Fruit fly (Drosophila melanogaster) whole organism, prepupa: ENCODE measurements around the gene Tektin-C.

Source experiments
- Blimp-1 ChIP-seq: fragments of 200-800 bp; sonication (Bioruptor generic); optimal IDR thresholded peaks from 3 replicates; lab custom pipeline; 2017; ENCODE audit warnings: missing biosample characterization, missing genetic modification characterization, mild to moderate bottlenecking, moderate library complexity, missing genetic modification reagents
- CG10631 ChIP-seq: fragments of 200-800 bp; sonication (Bioruptor generic); optimal IDR thresholded peaks from 2 replicates; lab custom pipeline; 2016; ENCODE audit warnings: missing biosample characterization, missing genetic modification characterization
- CG11902 ChIP-seq: fragments of 200-800 bp; sonication (Bioruptor generic); optimal IDR thresholded peaks from 3 replicates; lab custom pipeline; 2016; ENCODE audit warnings: missing biosample characterization, missing genetic modification characterization
- CG15336 ChIP-seq: fragments of 200-800 bp; sonication (Bioruptor generic); IDR thresholded peaks from 2 replicates; pipeline ENCODE4 v1.3.6; 2022; ENCODE audit warnings: missing biosample characterization, missing genetic modification characterization
- CG3032 ChIP-seq: fragments of 200-800 bp; optimal IDR thresholded peaks from 2 replicates; lab custom pipeline; 2019; ENCODE audit warnings: missing biosample characterization, mild to moderate bottlenecking, missing genetic modification characterization, moderate library complexity
- CG31627 ChIP-seq: fragments of 200-800 bp; sonication (Bioruptor generic); optimal IDR thresholded peaks from 3 replicates; lab custom pipeline; 2016; ENCODE audit warnings: missing biosample characterization, missing genetic modification characterization
- CG32006 ChIP-seq: fragments of 200-800 bp; sonication (Bioruptor generic); optimal IDR thresholded peaks from 3 replicates; lab custom pipeline; 2017; ENCODE audit warnings: missing biosample characterization, mild to moderate bottlenecking, missing genetic modification characterization
- CG34406 ChIP-seq: fragments of 200-800 bp; sonication (Bioruptor generic); optimal IDR thresholded peaks from 3 replicates; lab custom pipeline; 2016; ENCODE audit warnings: missing biosample characterization, missing genetic modification characterization
- CG3919 ChIP-seq: fragments of 200-800 bp; sonication (Bioruptor generic); optimal IDR thresholded peaks from 3 replicates; lab custom pipeline; 2016; ENCODE audit warnings: missing biosample characterization, missing genetic modification characterization
- CG4318 ChIP-seq: fragments of 200-800 bp; sonication (Bioruptor generic); optimal IDR thresholded peaks from 3 replicates; lab custom pipeline; 2017; ENCODE audit warnings: missing biosample characterization, mild to moderate bottlenecking, missing genetic modification characterization
- CG6163 ChIP-seq: fragments of 200-800 bp; sonication (Bioruptor generic); IDR thresholded peaks from 3 replicates; pipeline ENCODE4 v1.3.6; 2022; ENCODE audit warnings: missing biosample characterization, missing genetic modification characterization
- CG6276 ChIP-seq: fragments of 200-800 bp; sonication (Bioruptor generic); optimal IDR thresholded peaks from 2 replicates; lab custom pipeline; 2017; ENCODE audit warnings: missing biosample characterization, mild to moderate bottlenecking, missing genetic modification characterization
- CG6792 ChIP-seq: fragments of 200-800 bp; sonication (Bioruptor generic); optimal IDR thresholded peaks from 3 replicates; lab custom pipeline; 2016; ENCODE audit warnings: missing biosample characterization, missing genetic modification characterization
- CG6808 ChIP-seq: fragments of 200-800 bp; sonication (Bioruptor generic); optimal IDR thresholded peaks from 3 replicates; lab custom pipeline; 2017; ENCODE audit warnings: missing biosample characterization, missing genetic modification characterization, mild to moderate bottlenecking, moderate library complexity, missing genetic modification reagents
- CG8119 ChIP-seq: fragments of 200-800 bp; sonication (Bioruptor generic); IDR thresholded peaks from 3 replicates; pipeline ENCODE4 v1.3.6; 2022; ENCODE audit warnings: missing biosample characterization, missing genetic modification characterization
- CG8319 ChIP-seq: fragments of 200-800 bp; sonication (Bioruptor generic); optimal IDR thresholded peaks from 3 replicates; lab custom pipeline; 2016; ENCODE audit warnings: missing biosample characterization, missing genetic modification characterization
- Eip78C ChIP-seq: fragments of 200-800 bp; sonication (Bioruptor generic); peaks from one replicate; lab custom pipeline; 2016; ENCODE audit warnings: missing biosample characterization, missing genetic modification characterization
- Eip93F ChIP-seq: fragments of 200-800 bp; sonication (Bioruptor generic); optimal IDR thresholded peaks from 2 replicates; lab custom pipeline; 2016; ENCODE audit warnings: missing biosample characterization, mild to moderate bottlenecking, missing genetic modification characterization
- Ets21C ChIP-seq: fragments of 200-800 bp; sonication (Bioruptor generic); optimal IDR thresholded peaks from 3 replicates; lab custom pipeline; 2016; ENCODE audit warnings: missing biosample characterization, missing genetic modification characterization
- Ets96B ChIP-seq: fragments of 200-800 bp; optimal IDR thresholded peaks from 2 replicates; lab custom pipeline; 2019; ENCODE audit warnings: missing biosample characterization, mild to moderate bottlenecking, missing genetic modification characterization, moderate library complexity
- Gug ChIP-seq: fragments of 200-800 bp; sonication (Bioruptor generic); IDR thresholded peaks from 2 replicates; pipeline ENCODE4 v1.3.6; 2022; ENCODE audit warnings: missing biosample characterization, missing genetic modification characterization
- Hr4 ChIP-seq: fragments of 200-800 bp; sonication (Bioruptor generic); optimal IDR thresholded peaks from 3 replicates; lab custom pipeline; 2016; ENCODE audit warnings: missing biosample characterization, missing genetic modification characterization
- Met ChIP-seq: fragments of 200-800 bp; sonication (Bioruptor generic); optimal IDR thresholded peaks from 3 replicates; lab custom pipeline; 2016; ENCODE audit warnings: missing biosample characterization, missing genetic modification characterization
- Sox14 ChIP-seq: fragments of 200-800 bp; sonication (Bioruptor generic); optimal IDR thresholded peaks from 3 replicates; lab custom pipeline; 2016; ENCODE audit warnings: missing biosample characterization, missing genetic modification characterization
- Sox15 ChIP-seq: fragments of 200-800 bp; sonication (Bioruptor generic); optimal IDR thresholded peaks from 3 replicates; lab custom pipeline; 2016; ENCODE audit warnings: missing biosample characterization, missing genetic modification characterization
- cyc ChIP-seq: fragments of 200-800 bp; sonication (Bioruptor generic); optimal IDR thresholded peaks from 3 replicates; lab custom pipeline; 2016; ENCODE audit warnings: missing biosample characterization, missing genetic modification characterization
- dsx ChIP-seq: fragments of 200-800 bp; optimal IDR thresholded peaks from 3 replicates; lab custom pipeline; 2019; ENCODE audit warnings: missing biosample characterization, mild to moderate bottlenecking, missing genetic modification characterization, moderate library complexity; ENCODE audit not compliant: poor library complexity, severe bottlenecking
- esn ChIP-seq: fragments of 200-800 bp; sonication (Bioruptor generic); optimal IDR thresholded peaks from 2 replicates; lab custom pipeline; 2016; ENCODE audit warnings: missing biosample characterization, mild to moderate bottlenecking, missing genetic modification characterization, moderate library complexity
- fd59A ChIP-seq: fragments of 200-800 bp; sonication (Bioruptor generic); optimal IDR thresholded peaks from 2 replicates; lab custom pipeline; 2017; ENCODE audit warnings: missing biosample characterization, mild to moderate bottlenecking, missing genetic modification characterization, missing genetic modification reagents
- fkh ChIP-seq: fragments of 200-800 bp; sonication (Bioruptor generic); optimal IDR thresholded peaks from 3 replicates; lab custom pipeline; 2017; ENCODE audit warnings: missing biosample characterization, mild to moderate bottlenecking, missing genetic modification characterization, moderate library complexity
- lz ChIP-seq: fragments of 200-800 bp; sonication (Bioruptor generic); optimal IDR thresholded peaks from 3 replicates; lab custom pipeline; 2016; ENCODE audit warnings: missing biosample characterization, missing genetic modification characterization
- net ChIP-seq: fragments of 200-800 bp; sonication (Bioruptor generic); optimal IDR thresholded peaks from 3 replicates; lab custom pipeline; 2016; ENCODE audit warnings: missing biosample characterization, missing genetic modification characterization
- pdm3 ChIP-seq: fragments of 200-800 bp; sonication (Bioruptor generic); optimal IDR thresholded peaks from 3 replicates; lab custom pipeline; 2016; ENCODE audit warnings: missing biosample characterization, missing genetic modification characterization
- spab ChIP-seq: fragments of 200-800 bp; sonication (Bioruptor generic); optimal IDR thresholded peaks from 2 replicates; lab custom pipeline; 2017; ENCODE audit warnings: missing biosample characterization, mild to moderate bottlenecking, missing genetic modification characterization, missing genetic modification reagents
- ss ChIP-seq, 2 experiments: fragments of 200-800 bp; sonication (Bioruptor generic); optimal IDR thresholded peaks; 2 replicates in 1 of 2; 3 replicates in 1 of 2; lab custom pipeline; 2017 to 2018; ENCODE audit warnings: mild to moderate bottlenecking in 2 of 2, missing biosample characterization in 2 of 2, missing genetic modification characterization in 2 of 2, moderate library complexity in 1 of 2
- svp ChIP-seq: fragments of 200-800 bp; sonication (Bioruptor generic); peaks from one replicate; lab custom pipeline; 2016; ENCODE audit warnings: missing biosample characterization, missing genetic modification characterization
- vri ChIP-seq: fragments of 200-800 bp; sonication (Bioruptor generic); optimal IDR thresholded peaks from 3 replicates; lab custom pipeline; 2016; ENCODE audit warnings: missing biosample characterization, mild to moderate bottlenecking, missing genetic modification characterization

The Tektin-C gene

dm6 chr3L:5785237-5786062, 10.9 kb downstream of the Tektin-C start:
- TF ChIP-seq dsx (GFP tag; lab: Kevin White, UChicago) (no peak), pdm3 (GFP tag; lab: Kevin White, UChicago) (no peak), Eip78C (peak; percentile 65), CG15336 (GFP tag; lab: Robert Waterston, UW) (0 out of 2 replicates have a peak, but pooled peaks have one; percentile 37), fkh (GFP tag; lab: Kevin White, UChicago) (peak; percentile 44), lz (GFP tag; lab: Kevin White, UChicago) (no peak), Met (GFP tag; lab: Kevin White, UChicago) (no peak), CG8119 (GFP tag; lab: Robert Waterston, UW) (peak; percentile 29; the same call in 1 of the 3 replicates), CG11902 (GFP tag; lab: Kevin White, UChicago) (no peak), ss (GFP tag; optimal IDR thresholded peaks at IDR 0.05; lab: Kevin White, UChicago) (no peak)

- no peak for TF ChIP-seq CG6163 (GFP tag; lab: Robert Waterston, UW)
- TF ChIP-seq CG3919 (GFP tag; lab: Kevin White, UChicago) = no peak
- TF ChIP-seq Eip78C = no peak
- TF ChIP-seq cyc (GFP tag; lab: Kevin White, UChicago) = no peak
- TF ChIP-seq vri (GFP tag; lab: Kevin White, UChicago) = peak; percentile 53
- TF ChIP-seq Hr4 (GFP tag; lab: Kevin White, UChicago) = no peak
- TF ChIP-seq CG6276 (GFP tag; lab: Kevin White, UChicago) = no peak
- TF ChIP-seq Sox14 (GFP tag; lab: Kevin White, UChicago) = peak; percentile 75
- TF ChIP-seq dsx (GFP tag; lab: Kevin White, UChicago) = no peak
- TF ChIP-seq svp (GFP tag; lab: Kevin White, UChicago) = peak; percentile 86
- no peak for TF ChIP-seq CG8119 (GFP tag; lab: Robert Waterston, UW)
- TF ChIP-seq spab (GFP tag; lab: Kevin White, UChicago) = no peak
- peak; percentile 25 for TF ChIP-seq esn (GFP tag; lab: Kevin White, UChicago)
Measured at dm6 chr3L:5779476-5780401, 16.6 kb downstream of the Tektin-C start, which contains the start of the genes Myt1, PGRP-LD and Pmi. Myt1 (minus strand) TSS chr3L:5779591. PGRP-LD (plus strand) TSS chr3L:5780051. Pmi (plus strand) TSS chr3L:5780051.

DNA sequence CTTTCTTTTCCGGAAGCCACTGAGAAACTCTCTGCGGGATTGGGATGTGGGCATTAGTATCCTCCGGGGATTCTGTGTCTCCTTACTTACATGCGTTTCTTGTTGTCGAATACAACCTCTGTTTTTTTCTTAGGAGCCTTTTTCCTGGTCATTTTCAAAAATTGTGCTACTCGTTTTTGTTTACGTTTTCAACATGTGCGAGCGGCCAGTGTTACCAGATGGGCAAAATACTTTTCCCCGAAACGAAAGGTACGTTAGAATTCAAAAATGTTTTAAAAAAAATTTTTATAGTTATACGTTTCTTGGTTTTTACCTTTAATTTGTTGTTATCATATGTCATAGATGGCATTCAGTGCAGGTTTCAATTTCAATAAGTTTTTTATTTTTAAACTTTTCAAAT, 19.2 kb downstream of the Tektin-C start, which contains the start of gene vito:
TSS of gene vito (minus strand) at position 220 of the 400 bp plus-strand sequence.
- no peak for TF ChIP-seq CG10631 (GFP tag; lab: Kevin White, UChicago)
- no peak for TF ChIP-seq net (GFP tag; lab: Kevin White, UChicago)
- TF ChIP-seq, all 60 proteins: peak for 0

dm6 chr3L:5774782-5775181, 21.6 kb downstream of the Tektin-C start:
- no peak for TF ChIP-seq CG34406
- TF ChIP-seq svp (GFP tag; lab: Kevin White, UChicago) = peak; percentile 98
- TF ChIP-seq, all 60 proteins: peak for 1

DNA sequence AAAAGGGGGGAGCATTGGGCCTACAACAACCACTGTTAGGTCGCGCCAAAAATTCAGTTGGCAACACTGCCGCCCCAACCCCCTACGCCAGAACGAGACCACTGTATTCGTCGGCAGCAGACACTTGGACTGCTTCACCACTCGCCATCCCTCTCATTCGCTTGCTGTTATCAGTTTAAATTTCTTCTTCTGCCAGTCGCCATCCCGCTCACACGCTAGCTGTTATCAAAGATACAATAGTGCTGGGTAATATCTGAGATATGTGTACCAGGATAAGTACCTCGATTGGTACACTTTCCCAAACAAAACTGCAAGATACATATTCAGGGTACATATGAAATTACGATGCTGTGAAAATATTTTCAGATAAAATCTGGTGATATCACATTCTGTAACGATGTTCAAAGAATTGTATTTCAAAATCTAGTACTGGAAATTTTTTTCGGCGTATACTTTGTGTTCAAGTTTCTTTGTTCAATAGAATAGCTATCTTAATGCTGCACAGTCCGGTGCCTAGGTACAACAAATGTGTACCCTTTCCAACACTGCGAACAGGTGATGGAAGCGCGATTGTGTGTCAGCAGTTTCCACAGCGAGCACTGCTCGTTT, 25.4 kb downstream of the Tektin-C start:
- TF ChIP-seq fd59A (GFP tag; lab: Kevin White, UChicago) = peak; percentile 81
- TF ChIP-seq spab (GFP tag; lab: Kevin White, UChicago) = no peak
- peak; percentile 82 for TF ChIP-seq CG8119 (GFP tag; lab: Robert Waterston, UW)
- peak; percentile 60; the same call in 2 of the 3 replicates for TF ChIP-seq CG6163 (GFP tag; lab: Robert Waterston, UW)
- TF ChIP-seq CG32006 = peak; percentile 90
- TF ChIP-seq CG8319 (GFP tag; lab: Kevin White, UChicago) = peak; percentile 86
- TF ChIP-seq Sox15 (GFP tag; lab: Kevin White, UChicago) = peak; percentile 63
- TF ChIP-seq CG31627 = peak; percentile 88
- TF ChIP-seq Eip93F = peak; percentile 55
- peak; percentile 29; the same call in 1 of the 2 replicates for TF ChIP-seq Gug
- no peak for TF ChIP-seq CG6808
- TF ChIP-seq Ets96B (tag; lab: Kevin White, UChicago) = peak; percentile 82
- peak; percentile 85 for TF ChIP-seq CG6792 (GFP tag; lab: Kevin White, UChicago)
- TF ChIP-seq Blimp-1 (GFP tag; lab: Kevin White, UChicago) = no peak
- no peak for TF ChIP-seq CG4318 (GFP tag; lab: Kevin White, UChicago)
- TF ChIP-seq CG3032 (tag; lab: Kevin White, UChicago) = peak; percentile 82
- TF ChIP-seq dsx (GFP tag; lab: Kevin White, UChicago) = peak; percentile 78
- no peak for TF ChIP-seq Ets21C (GFP tag; lab: Kevin White, UChicago)
- TF ChIP-seq cyc (GFP tag; lab: Kevin White, UChicago) = peak; percentile 86
